Fruit fly (Drosophila melanogaster) whole organism, pupa: Measurements from ENCODE around the gene Spc105R.

Source experiments
- CG12605 ChIP-seq: fragments of 200-800 bp; sonication (Bioruptor generic); IDR thresholded peaks from 2 replicates; pipeline ENCODE4 v1.3.6; 2022; ENCODE audit warnings: missing biosample characterization, missing genetic modification characterization
- D1 ChIP-seq: fragments of 200-800 bp; sonication (Bioruptor generic); optimal IDR thresholded peaks from 2 replicates; lab custom pipeline; 2018; ENCODE audit warnings: missing biosample characterization, mild to moderate bottlenecking, missing genetic modification characterization, moderate library complexity
- Ets98B ChIP-seq: fragments of 200-800 bp; sonication (Bioruptor generic); IDR thresholded peaks from 2 replicates; pipeline ENCODE4 v1.3.6; 2022; ENCODE audit warnings: missing biosample characterization, missing genetic modification characterization

dm6 chr3L:20834150-20834549 is 33.9 kb downstream of the Spc105R start:
- TF ChIP-seq Ets98B: no peak
- TF ChIP-seq D1: no peak
- TF ChIP-seq CG12605 (GFP tag; lab: Robert Waterston, UW): no peak
